Fruit fly (Drosophila melanogaster) whole organism, wandering third instar larva: Measurements from ENCODE around the gene Art1.

ENCODE experiments used
- HLH106 ChIP-seq: fragments of 200-800 bp; optimal IDR thresholded peaks from 3 replicates; lab custom pipeline; 2019; ENCODE audit warnings: missing biosample characterization, mild to moderate bottlenecking, missing genetic modification characterization, moderate library complexity
- Mio ChIP-seq: sonication (Bioruptor generic); optimal IDR thresholded peaks from 2 replicates; lab custom pipeline; 2016; ENCODE audit warnings: missing biosample characterization, missing genetic modification characterization
- usp ChIP-seq: fragments of >200 bp; optimal IDR thresholded peaks from 2 replicates; lab custom pipeline; 2017; ENCODE audit warnings: missing biosample characterization, missing genetic modification characterization

Gene Art1

DNA sequence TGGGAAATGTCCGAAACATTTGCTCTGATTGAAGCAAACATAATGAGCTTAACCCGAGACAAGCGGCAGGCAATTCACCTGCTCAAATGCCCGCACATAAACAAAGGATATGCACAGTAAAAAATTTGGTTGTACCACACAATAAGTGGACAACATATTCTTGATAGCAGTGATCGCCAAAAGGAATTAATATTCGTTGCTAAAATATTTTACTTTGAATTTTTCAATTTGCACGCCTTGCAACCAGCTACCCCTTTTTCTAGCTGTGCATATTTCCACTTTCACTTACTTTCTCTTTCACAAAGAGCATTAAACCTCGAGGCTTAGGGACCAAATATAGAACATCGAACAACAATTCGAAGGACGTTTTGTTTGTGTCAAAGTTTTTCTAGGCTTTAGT, 40.4 kb downstream of the Art1 start:
- no peak for TF ChIP-seq Mio
- TF ChIP-seq HLH106 (tag; lab: Kevin White, UChicago), result no peak
- no peak for TF ChIP-seq usp (GFP tag; lab: Kevin White, UChicago)
